Fruit fly (Drosophila melanogaster): Measurements from ENCODE around the gene CG11327.

DNA sequence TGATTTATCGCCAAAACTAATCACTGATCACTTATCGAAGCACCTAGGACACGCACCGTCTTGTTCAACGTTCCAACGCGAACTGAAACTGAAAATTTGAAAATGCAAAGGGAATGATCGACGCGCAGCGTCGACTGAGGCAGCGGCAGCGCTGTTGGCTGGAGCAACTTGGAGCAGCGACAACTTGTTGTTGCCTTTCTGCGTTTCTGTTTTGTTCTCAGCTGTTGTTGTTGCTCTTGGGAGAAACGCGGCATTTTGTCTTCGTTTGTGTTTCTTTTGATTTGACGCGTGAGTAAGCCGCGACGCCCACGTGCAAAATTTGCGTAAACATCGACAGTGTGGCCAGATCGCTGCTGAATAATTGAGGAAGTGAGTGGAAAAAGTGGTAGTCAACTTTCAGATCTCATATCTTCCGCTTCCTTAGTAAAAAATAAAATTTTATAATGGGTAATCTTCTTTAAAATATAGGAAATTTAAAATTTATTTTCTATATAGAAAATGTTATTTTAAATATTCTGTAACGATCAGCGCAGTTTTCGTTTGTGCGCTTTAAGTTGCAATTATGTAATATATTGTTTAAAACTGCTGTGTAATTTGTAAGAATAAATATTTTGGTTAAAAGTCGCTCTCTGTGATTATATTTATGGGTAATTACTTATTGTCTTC lies 22.6 kb upstream of the CG11327 start, which contains the start of gene Tsp:
- no peak for TF ChIP-seq CG17806 (tag; optimal IDR thresholded peaks at IDR 0.05)
- no peak; the same call in 1 of the 2 replicates for TF ChIP-seq Ets98B (GFP tag; IDR thresholded peaks at IDR 0.05)
- TF ChIP-seq CG8301 (tag; optimal IDR thresholded peaks at IDR 0.05) = no peak
- no peak for TF ChIP-seq Pif1A (GFP tag; optimal IDR thresholded peaks at IDR 0.05)
